Worm (Caenorhabditis elegans) whole organism, young adult: ENCODE measurements around the gene B0454.6.

Experiments
- B0261.1 ChIP-seq: sonication (generic microtip); optimal IDR thresholded peaks from 2 replicates; lab custom pipeline; 2016; ENCODE audit warnings: mild to moderate bottlenecking, missing genetic modification characterization, moderate library complexity, missing compliant biosample characterization
- C06A6.2 ChIP-seq: fragments of 200-800 bp; sonication (Bioruptor generic); conservative IDR thresholded peaks from 2 replicates; pipeline ENCODE4 v1.3.6; 2022; ENCODE audit warnings: missing genetic modification characterization, missing compliant biosample characterization
- C17E4.6 ChIP-seq: fragments of 200-800 bp; sonication (Bioruptor generic); IDR thresholded peaks from 2 replicates; pipeline ENCODE4 v1.3.6; 2022; ENCODE audit warnings: missing genetic modification reagents, missing genetic modification characterization, missing compliant biosample characterization
- F10E7.11 ChIP-seq: sonication (generic microtip); optimal IDR thresholded peaks from 2 replicates; lab custom pipeline; 2017; ENCODE audit warnings: mild to moderate bottlenecking, missing genetic modification characterization, moderate library complexity, missing compliant biosample characterization
- F39B2.1 ChIP-seq: fragments of 200-800 bp; sonication (Bioruptor generic); IDR thresholded peaks from 2 replicates; pipeline ENCODE4 v1.3.6; 2022; ENCODE audit warnings: missing genetic modification reagents, missing genetic modification characterization, missing compliant biosample characterization
- F49E8.2 ChIP-seq: sonication (generic microtip); optimal IDR thresholded peaks from 3 replicates; lab custom pipeline; 2017; ENCODE audit warnings: missing genetic modification characterization, mild to moderate bottlenecking, missing compliant biosample characterization, antibody characterized with exemption, moderate library complexity; ENCODE audit not compliant: insufficient read depth
- F52B5.7 ChIP-seq: sonication (generic microtip); optimal IDR thresholded peaks from 2 replicates; lab custom pipeline; 2016; ENCODE audit warnings: mild to moderate bottlenecking, missing genetic modification characterization, missing compliant biosample characterization
- K11D2.4 ChIP-seq: fragments of 200-800 bp; sonication (Bioruptor generic); IDR thresholded peaks from 2 replicates; pipeline ENCODE4 v1.3.6; 2022; ENCODE audit warnings: missing genetic modification reagents, missing genetic modification characterization, missing compliant biosample characterization
- K12H6.12 ChIP-seq: fragments of 200-800 bp; sonication (Bioruptor generic); optimal IDR thresholded peaks from 2 replicates; lab custom pipeline; 2018; ENCODE audit warnings: mild to moderate bottlenecking, missing genetic modification characterization, missing compliant biosample characterization
- T07F8.4 ChIP-seq: sonication (generic microtip); optimal IDR thresholded peaks from 2 replicates; lab custom pipeline; 2016; ENCODE audit warnings: mild to moderate bottlenecking, missing genetic modification characterization, moderate library complexity, missing compliant biosample characterization
- Y53F4B.3 ChIP-seq: fragments of 200-800 bp; sonication (Bioruptor generic); IDR thresholded peaks from 2 replicates; pipeline ENCODE4 v1.3.6; 2022; ENCODE audit warnings: missing genetic modification reagents, missing genetic modification characterization, missing compliant biosample characterization
- Y56A3A.18 ChIP-seq: fragments of 200-800 bp; sonication (Bioruptor generic); IDR thresholded peaks from 2 replicates; pipeline ENCODE4 v1.3.6; 2022; ENCODE audit warnings: missing genetic modification reagents, missing genetic modification characterization, missing compliant biosample characterization
- Y79H2A.3 ChIP-seq: fragments of 200-800 bp; sonication (Bioruptor generic); conservative IDR thresholded peaks from 2 replicates; pipeline ENCODE4 v1.3.6; 2022; ENCODE audit warnings: missing genetic modification reagents, missing genetic modification characterization, missing compliant biosample characterization
- Y95B8A.8 ChIP-seq: fragments of 200-800 bp; sonication (Bioruptor generic); IDR thresholded peaks from 2 replicates; pipeline ENCODE4 v1.3.6; 2022; ENCODE audit warnings: missing genetic modification reagents, missing genetic modification characterization, missing compliant biosample characterization
- attf-5 ChIP-seq: fragments of 200-800 bp; sonication (Bioruptor generic); optimal IDR thresholded peaks from 2 replicates; lab custom pipeline; 2018; ENCODE audit warnings: mild to moderate bottlenecking, missing genetic modification characterization, missing compliant biosample characterization
- attf-6 ChIP-seq: fragments of 200-800 bp; sonication (Bioruptor generic); IDR thresholded peaks from 2 replicates; pipeline ENCODE4 v1.3.6; 2022; ENCODE audit warnings: missing genetic modification reagents, missing genetic modification characterization, missing compliant biosample characterization
- cebp-1 ChIP-seq, 2 experiments: fragments of 200-800 bp in 1 of 2; sonication (Bioruptor generic) in 1 of 2; sonication (generic microtip) in 1 of 2; IDR thresholded peaks in 1 of 2; optimal IDR thresholded peaks in 1 of 2; 2 replicates each; pipeline versions ENCODE4 v1.3.6 to Lab custom; 2017 to 2022; ENCODE audit warnings: missing compliant biosample characterization in 2 of 2, missing genetic modification characterization in 2 of 2, mild to moderate bottlenecking in 1 of 2, missing genetic modification reagents in 1 of 2, moderate library complexity in 1 of 2
- ceh-100 ChIP-seq: fragments of 200-800 bp; sonication (Bioruptor generic); IDR thresholded peaks from 2 replicates; pipeline ENCODE4 v1.3.6; 2022; ENCODE audit warnings: missing genetic modification reagents, missing genetic modification characterization, missing compliant biosample characterization
- ceh-40 ChIP-seq: fragments of 200-800 bp; sonication (Bioruptor generic); IDR thresholded peaks from 2 replicates; pipeline ENCODE4 v1.3.6; 2022; ENCODE audit warnings: missing genetic modification characterization, missing compliant biosample characterization
- ceh-79 ChIP-seq: sonication (generic microtip); optimal IDR thresholded peaks from 2 replicates; lab custom pipeline; 2017; ENCODE audit warnings: mild to moderate bottlenecking, missing genetic modification characterization, missing compliant biosample characterization
- ceh-91 ChIP-seq: fragments of 200-800 bp; sonication (Bioruptor generic); IDR thresholded peaks from 2 replicates; pipeline ENCODE4 v1.3.6; 2022; ENCODE audit warnings: missing genetic modification reagents, missing genetic modification characterization, missing compliant biosample characterization
- dox-1 ChIP-seq: fragments of 200-800 bp; sonication (Bioruptor generic); IDR thresholded peaks from 2 replicates; pipeline ENCODE4 v1.3.6; 2022; ENCODE audit warnings: missing genetic modification reagents, missing genetic modification characterization, missing compliant biosample characterization
- dpff-1 ChIP-seq: sonication (generic microtip); optimal IDR thresholded peaks from 2 replicates; lab custom pipeline; 2017; ENCODE audit warnings: mild to moderate bottlenecking, missing genetic modification characterization, missing compliant biosample characterization
- egl-18 ChIP-seq: fragments of 200-800 bp; sonication (Bioruptor generic); IDR thresholded peaks from 2 replicates; pipeline ENCODE4 v1.3.6; 2022; ENCODE audit warnings: missing genetic modification reagents, missing genetic modification characterization, missing compliant biosample characterization
- ets-4 ChIP-seq: fragments of 200-800 bp; sonication (Bioruptor generic); optimal IDR thresholded peaks from 2 replicates; lab custom pipeline; 2018; ENCODE audit warnings: mild to moderate bottlenecking, missing genetic modification characterization, missing compliant biosample characterization
- gei-17 ChIP-seq: fragments of 200-800 bp; sonication (Bioruptor generic); optimal IDR thresholded peaks from 2 replicates; lab custom pipeline; 2018; ENCODE audit warnings: mild to moderate bottlenecking, missing genetic modification characterization, missing compliant biosample characterization
- hlh-12 ChIP-seq: sonication (generic microtip); optimal IDR thresholded peaks from 2 replicates; lab custom pipeline; 2016; ENCODE audit warnings: missing genetic modification characterization, missing compliant biosample characterization
- hmg-20 ChIP-seq: fragments of 200-800 bp; sonication (Bioruptor generic); IDR thresholded peaks from 2 replicates; pipeline ENCODE4 v1.3.6; 2022; ENCODE audit warnings: missing genetic modification reagents, missing genetic modification characterization, missing compliant biosample characterization
- lag-1 ChIP-seq: fragments of 200-800 bp; sonication (Bioruptor generic); IDR thresholded peaks from 2 replicates; pipeline ENCODE4 v1.3.6; 2022; ENCODE audit warnings: missing genetic modification reagents, missing genetic modification characterization, missing compliant biosample characterization
- let-607 ChIP-seq, 2 experiments: fragments of 200-800 bp in 1 of 2; sonication (Bioruptor generic) in 1 of 2; sonication (generic microtip) in 1 of 2; optimal IDR thresholded peaks; 2 replicates each; lab custom pipeline; 2016 to 2018; ENCODE audit warnings: mild to moderate bottlenecking in 2 of 2, missing compliant biosample characterization in 2 of 2, missing genetic modification characterization in 2 of 2, moderate library complexity in 2 of 2, missing genotype in 1 of 2
- lin-40 ChIP-seq: sonication (generic microtip); optimal IDR thresholded peaks from 2 replicates; lab custom pipeline; 2016; ENCODE audit warnings: missing genetic modification characterization, mild to moderate bottlenecking, missing compliant biosample characterization, missing genotype, missing genetic modification reagents
- lin-54 ChIP-seq: fragments of 200-800 bp; sonication (Bioruptor generic); optimal IDR thresholded peaks from 2 replicates; lab custom pipeline; 2018; ENCODE audit warnings: mild to moderate bottlenecking, missing genetic modification characterization, missing compliant biosample characterization
- lir-1 ChIP-seq: fragments of 200-800 bp; sonication (Bioruptor generic); conservative IDR thresholded peaks from 2 replicates; pipeline ENCODE4 v1.3.6; 2022; ENCODE audit warnings: missing genetic modification reagents, missing genetic modification characterization, missing compliant biosample characterization
- lsy-27 ChIP-seq: sonication (generic microtip); optimal IDR thresholded peaks from 2 replicates; lab custom pipeline; 2017; ENCODE audit warnings: missing genetic modification characterization, mild to moderate bottlenecking, missing compliant biosample characterization, antibody characterized with exemption, missing genotype, borderline replicate concordance; ENCODE audit not compliant: insufficient read depth
- mcd-1 ChIP-seq: fragments of 200-800 bp; sonication (Bioruptor generic); IDR thresholded peaks from 2 replicates; pipeline ENCODE4 v1.3.6; 2022; ENCODE audit warnings: missing genetic modification reagents, missing genetic modification characterization, missing compliant biosample characterization
- mes-4 ChIP-seq: sonication (generic microtip); optimal IDR thresholded peaks from 2 replicates; lab custom pipeline; 2016; ENCODE audit warnings: missing genotype, missing genetic modification characterization, missing compliant biosample characterization
- mxl-1 ChIP-seq: sonication (generic microtip); optimal IDR thresholded peaks from 2 replicates; lab custom pipeline; 2016; ENCODE audit warnings: missing genetic modification characterization, missing compliant biosample characterization
- nhr-179 ChIP-seq: sonication (generic microtip); optimal IDR thresholded peaks from 2 replicates; lab custom pipeline; 2016; ENCODE audit warnings: mild to moderate bottlenecking, missing genetic modification characterization, missing compliant biosample characterization
- nhr-80 ChIP-seq: sonication (generic microtip); optimal IDR thresholded peaks from 2 replicates; lab custom pipeline; 2016; ENCODE audit warnings: missing genetic modification characterization, missing compliant biosample characterization
- nhr-90 ChIP-seq: sonication (generic microtip); optimal IDR thresholded peaks from 2 replicates; lab custom pipeline; 2016; ENCODE audit warnings: missing genotype, mild to moderate bottlenecking, missing genetic modification characterization, missing compliant biosample characterization
- pha-4 ChIP-seq: fragments of 150-350 bp; sonication (generic microtip); optimal IDR thresholded peaks from 2 replicates; lab custom pipeline; 2014; ENCODE audit warnings: missing biosample characterization, missing genetic modification reagents, missing genetic modification characterization
- rcor-1 ChIP-seq: fragments of 200-800 bp; sonication (Bioruptor generic); IDR thresholded peaks from 2 replicates; pipeline ENCODE4 v1.3.6; 2022; ENCODE audit warnings: missing genetic modification reagents, missing genetic modification characterization, missing compliant biosample characterization
- snpc-3.4 ChIP-seq: sonication (generic microtip); optimal IDR thresholded peaks from 2 replicates; lab custom pipeline; 2017; ENCODE audit warnings: missing genetic modification characterization, mild to moderate bottlenecking, missing compliant biosample characterization, antibody characterized with exemption, moderate library complexity, missing genotype, missing genetic modification reagents
- unc-130 ChIP-seq: sonication (generic microtip); optimal IDR thresholded peaks from 2 replicates; lab custom pipeline; 2016; ENCODE audit warnings: missing genetic modification reagents, missing genetic modification characterization, missing compliant biosample characterization
- xnd-1 ChIP-seq: sonication (generic microtip); optimal IDR thresholded peaks from 2 replicates; lab custom pipeline; 2016; ENCODE audit warnings: missing genotype, missing genetic modification reagents, missing genetic modification characterization, missing compliant biosample characterization
- ztf-22 ChIP-seq: fragments of 200-800 bp; sonication (Bioruptor generic); optimal IDR thresholded peaks from 2 replicates; lab custom pipeline; 2018; ENCODE audit warnings: mild to moderate bottlenecking, missing genetic modification characterization, moderate library complexity, missing compliant biosample characterization
- ztf-28 ChIP-seq: fragments of 200-800 bp; sonication (Bioruptor generic); IDR thresholded peaks from 2 replicates; pipeline ENCODE4 v1.3.6; 2022; ENCODE audit warnings: missing genetic modification reagents, missing genetic modification characterization, missing compliant biosample characterization
- ztf-6 ChIP-seq: fragments of 200-800 bp; sonication (Bioruptor generic); IDR thresholded peaks from 2 replicates; pipeline ENCODE4 v1.3.6; 2022; ENCODE audit warnings: missing genetic modification reagents, missing genetic modification characterization, missing compliant biosample characterization

Gene B0454.6

ce11 chrII:3036344-3036743 lies 3.8 kb downstream of the B0454.6 start (continued):
- TF ChIP-seq ceh-100 (no peak), mes-4 (tag; lab: Kevin White, UChicago) (no peak), C06A6.2 (GFP tag; lab: Robert Waterston, UW) (no peak), mcd-1 (GFP tag; lab: Robert Waterston, UW) (peak; percentile 41), let-607 (tag; optimal IDR thresholded peaks at IDR 0.05; lab: Kevin White, UChicago) (no peak), F10E7.11 (no peak), C17E4.6 (GFP tag; lab: Robert Waterston, UW) (no peak), Y56A3A.18 (GFP tag; lab: Robert Waterston, UW) (no peak), snpc-3.4 (tag; lab: Kevin White, UChicago) (no peak), egl-18 (no peak), ceh-79 (tag; lab: Kevin White, UChicago) (no peak), cebp-1 (GFP tag; IDR thresholded peaks at IDR 0.05; lab: Robert Waterston, UW) (no peak), cebp-1 (tag; optimal IDR thresholded peaks at IDR 0.05; lab: Kevin White, UChicago) (peak; percentile 9), dpff-1 (tag; lab: Kevin White, UChicago) (no peak), attf-5 (GFP tag; lab: Kevin White, UChicago) (peak; percentile 5), ceh-91 (GFP tag; lab: Robert Waterston, UW) (no peak), xnd-1 (tag; lab: Kevin White, UChicago) (no peak), ceh-40 (GFP tag; lab: Robert Waterston, UW) (no peak), F39B2.1 (GFP tag; lab: Robert Waterston, UW) (no peak), nhr-90 (tag; lab: Kevin White, UChicago) (no peak), Y95B8A.8 (GFP tag; lab: Robert Waterston, UW) (0 out of 2 replicates have a peak, but pooled peaks have one; percentile 14), mxl-1 (no peak), ets-4 (no peak), lsy-27 (tag; lab: Kevin White, UChicago) (no peak), unc-130 (GFP tag; lab: Kevin White, UChicago) (no peak), F49E8.2 (tag; lab: Kevin White, UChicago) (no peak), F52B5.7 (tag; lab: Kevin White, UChicago) (no peak), gei-17 (GFP tag; lab: Kevin White, UChicago) (peak; percentile 9), lin-40 (peak; percentile 30), hmg-20 (GFP tag; lab: Robert Waterston, UW) (no peak), lag-1 (GFP tag; lab: Robert Waterston, UW) (no peak), pha-4 (tag; lab: Kevin White, UChicago) (no peak), attf-6 (GFP tag; lab: Robert Waterston, UW) (no peak), ztf-6 (GFP tag; lab: Robert Waterston, UW) (no peak), lir-1 (GFP tag; lab: Robert Waterston, UW) (no peak), nhr-80 (tag; lab: Kevin White, UChicago) (no peak), nhr-179 (no peak), hlh-12 (tag; lab: Kevin White, UChicago) (no peak), B0261.1 (tag; lab: Kevin White, UChicago) (no peak), rcor-1 (GFP tag; lab: Robert Waterston, UW) (no peak), ztf-22 (GFP tag; lab: Kevin White, UChicago) (no peak), dox-1 (GFP tag; lab: Robert Waterston, UW) (no peak), ztf-28 (no peak), Y79H2A.3 (GFP tag; lab: Robert Waterston, UW) (no peak), K12H6.12 (no peak), K11D2.4 (GFP tag; lab: Robert Waterston, UW) (no peak), T07F8.4 (tag; lab: Kevin White, UChicago) (no peak), lin-54 (no peak), Y53F4B.3 (GFP tag; lab: Robert Waterston, UW) (no peak)
